Fruit fly (Drosophila melanogaster) whole organism, embryonic: ENCODE data around the gene CG7378.
A peak's percentile ranks its signal among the peaks of the same experiment; 100 is the strongest.

Experiments used
- Bgb ChIP-seq: fragments of 200-800 bp; sonication (Bioruptor generic); IDR thresholded peaks from 2 replicates; pipeline ENCODE4 v1.3.6; 2022; ENCODE audit warnings: missing biosample characterization, missing genetic modification characterization; ENCODE audit not compliant: partially characterized antibody
- CG10267 ChIP-seq: fragments of 200-800 bp; sonication (Bioruptor generic); optimal IDR thresholded peaks from 2 replicates; lab custom pipeline; 2018; ENCODE audit warnings: missing biosample characterization, mild to moderate bottlenecking, missing genetic modification characterization, moderate library complexity
- CG10654 ChIP-seq: fragments of 200-800 bp; sonication (Bioruptor generic); optimal IDR thresholded peaks from 2 replicates; lab custom pipeline; 2016; ENCODE audit warnings: missing biosample characterization, missing genetic modification characterization
- CG11085 ChIP-seq: fragments of 200-800 bp; sonication (Bioruptor generic); IDR thresholded peaks from 2 replicates; pipeline ENCODE4 v1.3.6; 2022; ENCODE audit warnings: missing biosample characterization, missing genetic modification characterization
- CG11456 ChIP-seq: fragments of 200-800 bp; sonication (Bioruptor generic); IDR thresholded peaks from 3 replicates; pipeline ENCODE4 v1.3.6; 2022; ENCODE audit warnings: missing biosample characterization, missing genetic modification characterization
- CG13287 ChIP-seq: fragments of 200-800 bp; sonication (Bioruptor generic); IDR thresholded peaks from 2 replicates; pipeline ENCODE4 v1.3.6; 2022; ENCODE audit warnings: missing biosample characterization, missing genetic modification characterization; ENCODE audit not compliant: partially characterized antibody
- CG14050 ChIP-seq: fragments of 200-800 bp; sonication (Bioruptor generic); IDR thresholded peaks from 3 replicates; pipeline ENCODE4 v1.3.6; 2022; ENCODE audit warnings: missing biosample characterization, missing genetic modification characterization
- CG14860 ChIP-seq: fragments of 200-800 bp; sonication (Bioruptor generic); IDR thresholded peaks from 3 replicates; pipeline ENCODE4 v1.3.6; 2022; ENCODE audit warnings: missing biosample characterization, missing genetic modification characterization; ENCODE audit not compliant: partially characterized antibody
- CG1529 ChIP-seq: fragments of 200-800 bp; sonication (Bioruptor generic); optimal IDR thresholded peaks from 3 replicates; lab custom pipeline; 2018; ENCODE audit warnings: missing biosample characterization, missing genetic modification characterization
- CG15601 ChIP-seq: fragments of 200-800 bp; sonication (Bioruptor generic); optimal IDR thresholded peaks from 3 replicates; lab custom pipeline; 2019; ENCODE audit warnings: missing biosample characterization, mild to moderate bottlenecking, missing genetic modification characterization, moderate library complexity
- CG1603 ChIP-seq: fragments of 200-800 bp; sonication (Bioruptor generic); optimal IDR thresholded peaks from 2 replicates; lab custom pipeline; 2019; ENCODE audit warnings: missing biosample characterization, mild to moderate bottlenecking, missing genetic modification characterization, moderate library complexity
- CG17186 ChIP-seq: fragments of 200-800 bp; sonication (Bioruptor generic); optimal IDR thresholded peaks from 3 replicates; lab custom pipeline; 2017; ENCODE audit warnings: missing biosample characterization, missing genetic modification reagents, missing genetic modification characterization
- CG17568 ChIP-seq: fragments of 200-800 bp; sonication (Bioruptor generic); optimal IDR thresholded peaks from 2 replicates; lab custom pipeline; 2018; ENCODE audit warnings: missing biosample characterization, mild to moderate bottlenecking, missing genetic modification characterization, moderate library complexity
- CG3407 ChIP-seq: fragments of 200-800 bp; sonication (Bioruptor generic); optimal IDR thresholded peaks from 2 replicates; lab custom pipeline; 2018; ENCODE audit warnings: missing biosample characterization, mild to moderate bottlenecking, missing genetic modification characterization
- CG34376 ChIP-seq: fragments of 200-800 bp; sonication (Bioruptor generic); optimal IDR thresholded peaks from 2 replicates; lab custom pipeline; 2018; ENCODE audit warnings: missing biosample characterization, mild to moderate bottlenecking, missing genetic modification characterization
- CG4424 ChIP-seq: fragments of 200-800 bp; sonication (Bioruptor generic); optimal IDR thresholded peaks from 3 replicates; lab custom pipeline; 2016; ENCODE audit warnings: missing biosample characterization, missing genetic modification characterization
- CG7556 ChIP-seq: fragments of 200-800 bp; sonication (Bioruptor generic); optimal IDR thresholded peaks from 2 replicates; lab custom pipeline; 2017; ENCODE audit warnings: missing biosample characterization, mild to moderate bottlenecking, missing genetic modification characterization
- CG8290 ChIP-seq, 3 experiments: fragments of 200-800 bp; sonication (Bioruptor generic); optimal IDR thresholded peaks; 2 replicates each; lab custom pipeline; 2016 to 2019; ENCODE audit warnings: missing biosample characterization in 3 of 3, missing genetic modification characterization in 3 of 3, mild to moderate bottlenecking in 2 of 3, moderate library complexity in 1 of 3
- D ChIP-seq, 2 experiments: fragments of 200-800 bp in 1 of 2; fragments of >200 bp in 1 of 2; sonication (Bioruptor generic) in 1 of 2; optimal IDR thresholded peaks; 2 replicates in 1 of 2; 3 replicates in 1 of 2; lab custom pipeline; 2017; ENCODE audit warnings: mild to moderate bottlenecking in 1 of 2, missing biosample characterization in 1 of 2, missing genetic modification characterization in 1 of 2, missing genetic modification reagents in 1 of 2
- D19A ChIP-seq: fragments of 200-800 bp; optimal IDR thresholded peaks from 3 replicates; lab custom pipeline; 2019; ENCODE audit warnings: missing biosample characterization, mild to moderate bottlenecking, missing genetic modification characterization, moderate library complexity
- Dll ChIP-seq: fragments of 200-800 bp; sonication (Bioruptor generic); IDR thresholded peaks from 4 replicates; pipeline ENCODE4 v1.3.6; 2022; ENCODE audit warnings: missing biosample characterization, missing genetic modification characterization; ENCODE audit not compliant: partially characterized antibody
- Jarid2 ChIP-seq: fragments of 200-800 bp; sonication (Bioruptor generic); optimal IDR thresholded peaks from 3 replicates; lab custom pipeline; 2017; ENCODE audit warnings: mild to moderate bottlenecking, missing biosample characterization, missing genetic modification reagents, missing genetic modification characterization
- Kr ChIP-seq: fragments of 200-800 bp; sonication (Bioruptor generic); optimal IDR thresholded peaks from 2 replicates; lab custom pipeline; 2017; ENCODE audit warnings: missing biosample characterization, mild to moderate bottlenecking, missing genetic modification characterization
- NfI ChIP-seq: fragments of 200-800 bp; sonication (Bioruptor generic); optimal IDR thresholded peaks from 3 replicates; lab custom pipeline; 2018; ENCODE audit warnings: missing biosample characterization, mild to moderate bottlenecking, missing genetic modification characterization, moderate library complexity
- Oaz ChIP-seq: fragments of 200-800 bp; sonication (Bioruptor generic); IDR thresholded peaks from 2 replicates; pipeline ENCODE4 v1.3.6; 2022; ENCODE audit warnings: missing biosample characterization, missing genetic modification characterization
- Opbp ChIP-seq: fragments of 200-800 bp; sonication (Bioruptor generic); IDR thresholded peaks from 3 replicates; pipeline ENCODE4 v1.3.6; 2022; ENCODE audit warnings: missing biosample characterization, missing genetic modification characterization; ENCODE audit not compliant: partially characterized antibody
- Scr ChIP-seq: fragments of 200-800 bp; sonication (Bioruptor generic); IDR thresholded peaks from 2 replicates; pipeline ENCODE4 v1.3.6; 2022; ENCODE audit warnings: missing biosample characterization, missing genetic modification characterization; ENCODE audit not compliant: partially characterized antibody
- Tbp ChIP-seq: fragments of >200 bp; optimal IDR thresholded peaks from 2 replicates; lab custom pipeline; 2018; ENCODE audit warnings: missing biosample characterization, missing genetic modification characterization
- bsh ChIP-seq, 2 experiments: fragments of 200-800 bp; sonication (Bioruptor generic); optimal IDR thresholded peaks; 2 replicates each; lab custom pipeline; 2017 to 2018; ENCODE audit warnings: mild to moderate bottlenecking in 2 of 2, missing biosample characterization in 2 of 2, missing genetic modification characterization in 2 of 2, moderate library complexity in 1 of 2
- chm ChIP-seq: fragments of 200-800 bp; sonication (Bioruptor generic); IDR thresholded peaks from 2 replicates; pipeline ENCODE4 v1.3.6; 2022; ENCODE audit warnings: missing biosample characterization, missing genetic modification characterization
- dan ChIP-seq: fragments of 200-800 bp; sonication (Bioruptor generic); IDR thresholded peaks from 2 replicates; pipeline ENCODE4 v1.3.6; 2022; ENCODE audit warnings: missing biosample characterization, missing genetic modification characterization
- dpn ChIP-seq, 2 experiments: fragments of 200-800 bp; sonication (Bioruptor generic); optimal IDR thresholded peaks; 3 replicates each; lab custom pipeline; 2016; ENCODE audit warnings: missing biosample characterization in 2 of 2, missing genetic modification characterization in 2 of 2
- gcm ChIP-seq: fragments of 200-800 bp; sonication (Bioruptor generic); optimal IDR thresholded peaks from 2 replicates; lab custom pipeline; 2019; ENCODE audit warnings: missing biosample characterization, mild to moderate bottlenecking, missing genetic modification characterization, moderate library complexity
- jumu ChIP-seq: fragments of 200-800 bp; sonication (Bioruptor generic); optimal IDR thresholded peaks from 3 replicates; lab custom pipeline; 2016; ENCODE audit warnings: missing biosample characterization, missing genetic modification characterization
- mld ChIP-seq: fragments of 200-800 bp; sonication (Bioruptor generic); IDR thresholded peaks from 3 replicates; pipeline ENCODE4 v1.3.6; 2022; ENCODE audit warnings: missing biosample characterization, missing genetic modification characterization; ENCODE audit not compliant: partially characterized antibody
- nau ChIP-seq: fragments of 200-800 bp; sonication (Bioruptor generic); optimal IDR thresholded peaks from 3 replicates; lab custom pipeline; 2017; ENCODE audit warnings: missing biosample characterization, mild to moderate bottlenecking, missing genetic modification characterization, missing genetic modification reagents
- onecut ChIP-seq: fragments of 200-800 bp; sonication (Bioruptor generic); IDR thresholded peaks from 2 replicates; pipeline ENCODE4 v1.3.6; 2022; ENCODE audit warnings: missing biosample characterization, missing genetic modification characterization
- org-1 ChIP-seq: fragments of 200-800 bp; sonication (Bioruptor generic); optimal IDR thresholded peaks from 2 replicates; lab custom pipeline; 2017; ENCODE audit warnings: missing biosample characterization, missing genetic modification characterization
- pho ChIP-seq: fragments of 200-800 bp; sonication (Bioruptor generic); optimal IDR thresholded peaks from 2 replicates; lab custom pipeline; 2016; ENCODE audit warnings: missing biosample characterization, missing genetic modification characterization
- prd ChIP-seq, 3 experiments: fragments of >200 bp in 2 of 3; fragments of 200-800 bp in 1 of 3; sonication (Bioruptor generic) in 1 of 3; optimal IDR thresholded peaks in 2 of 3; IDR thresholded peaks in 1 of 3; 2 replicates in 2 of 3; 3 replicates in 1 of 3; pipeline versions ENCODE4 v1.3.6 to Lab custom; 2017 to 2022; ENCODE audit warnings: missing biosample characterization in 1 of 3, missing genetic modification characterization in 1 of 3
- sc ChIP-seq, 3 experiments: fragments of >200 bp in 2 of 3; fragments of 200-800 bp in 1 of 3; sonication (Bioruptor generic) in 1 of 3; optimal IDR thresholded peaks; 2 replicates in 2 of 3; 3 replicates in 1 of 3; lab custom pipeline; 2017; ENCODE audit warnings: mild to moderate bottlenecking in 1 of 3, missing biosample characterization in 1 of 3, missing genetic modification characterization in 1 of 3, missing genetic modification reagents in 1 of 3
- seq ChIP-seq: fragments of 200-800 bp; sonication (Bioruptor generic); IDR thresholded peaks from 2 replicates; pipeline ENCODE4 v1.3.6; 2022; ENCODE audit warnings: missing biosample characterization, missing genetic modification characterization
- sisA ChIP-seq: fragments of 200-800 bp; sonication (Bioruptor generic); IDR thresholded peaks from 2 replicates; pipeline ENCODE4 v1.3.6; 2022; ENCODE audit warnings: missing biosample characterization, missing genetic modification characterization
- sob ChIP-seq: fragments of 200-800 bp; sonication (Bioruptor generic); IDR thresholded peaks from 2 replicates; pipeline ENCODE4 v1.3.6; 2022; ENCODE audit warnings: missing biosample characterization, missing genetic modification characterization
- ssp ChIP-seq: fragments of 200-800 bp; sonication (Bioruptor generic); IDR thresholded peaks from 2 replicates; pipeline ENCODE4 v1.3.6; 2022; ENCODE audit warnings: missing biosample characterization, missing genetic modification characterization
- sug ChIP-seq: fragments of 200-800 bp; optimal IDR thresholded peaks from 2 replicates; lab custom pipeline; 2019; ENCODE audit warnings: missing biosample characterization, mild to moderate bottlenecking, missing genetic modification characterization, moderate library complexity
- ttk ChIP-seq: fragments of 200-800 bp; sonication (Bioruptor generic); IDR thresholded peaks from 2 replicates; pipeline ENCODE4 v2.1.2; 2022; ENCODE audit warnings: missing biosample characterization, missing genetic modification characterization
- vnd ChIP-seq: fragments of 200-800 bp; sonication (Bioruptor generic); IDR thresholded peaks from 3 replicates; pipeline ENCODE4 v1.3.6; 2022; ENCODE audit warnings: missing biosample characterization, missing genetic modification characterization; ENCODE audit not compliant: partially characterized antibody

CG7378 gene

DNA sequence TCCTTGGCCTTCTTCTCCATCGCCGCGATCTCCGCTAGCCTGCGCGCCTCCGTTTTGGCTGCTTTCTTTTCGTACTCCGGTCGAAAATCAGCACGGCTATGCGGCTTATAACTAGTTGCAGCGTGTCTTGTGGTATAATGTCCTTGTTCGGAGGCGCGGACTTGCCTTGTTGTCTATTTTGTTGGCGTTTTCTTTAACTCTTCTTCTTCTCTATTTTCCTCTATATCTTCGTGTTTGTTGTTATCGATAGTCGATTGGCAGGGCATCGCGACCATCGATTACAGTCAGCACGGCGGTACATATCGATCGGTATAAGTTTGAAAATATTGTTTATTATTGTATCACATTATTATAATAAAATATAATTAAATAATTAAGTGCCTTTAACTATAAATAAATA is 6.8 kb upstream of the CG7378 start, which contains the start of gene Flacc (continued):
- TF ChIP-seq Opbp (GFP tag; lab: Robert Waterston, UW) = peak; percentile 82; the same call in 2 of the 3 replicates
- TF ChIP-seq Kr (GFP tag; lab: Kevin White, UChicago) = no peak
- no peak for TF ChIP-seq nau (GFP tag; lab: Kevin White, UChicago)
- no peak for TF ChIP-seq org-1
- TF ChIP-seq seq (GFP tag; lab: Robert Waterston, UW) = no peak
- no peak for TF ChIP-seq CG8290 (GFP tag; optimal IDR thresholded peaks at IDR 0.05; lab: Kevin White, UChicago)
- TF ChIP-seq CG8290 (tag; optimal IDR thresholded peaks at IDR 0.05; lab: Kevin White, UChicago) = no peak
- TF ChIP-seq sob (GFP tag; lab: Robert Waterston, UW) = no peak
- TF ChIP-seq CG14860 = peak; percentile 75
- TF ChIP-seq CG34376 (GFP tag; lab: Kevin White, UChicago) = no peak
- no peak for TF ChIP-seq CG15601
- TF ChIP-seq Oaz (GFP tag; lab: Robert Waterston, UW) = no peak
- TF ChIP-seq sisA = no peak
- no peak for TF ChIP-seq CG10654 (GFP tag; lab: Kevin White, UChicago)
- TF ChIP-seq Dll (GFP tag; lab: Robert Waterston, UW) = peak; percentile 88
- no peak for TF ChIP-seq ttk (GFP tag; lab: Robert Waterston, UW)
- no peak for TF ChIP-seq prd (optimal IDR thresholded peaks at IDR 0.05; lab: Kevin White, UChicago)
- no peak for TF ChIP-seq prd (GFP tag; IDR thresholded peaks at IDR 0.05; lab: Robert Waterston, UW)
- TF ChIP-seq Bgb (GFP tag; lab: Robert Waterston, UW) = peak; percentile 91
- no peak for TF ChIP-seq Jarid2 (GFP tag; lab: Kevin White, UChicago)
- no peak for TF ChIP-seq sc (optimal IDR thresholded peaks at IDR 0.05; lab: Kevin White, UChicago)
- no peak for TF ChIP-seq sc (GFP tag; optimal IDR thresholded peaks at IDR 0.05; lab: Kevin White, UChicago)
- TF ChIP-seq CG14050 (GFP tag; lab: Robert Waterston, UW) = no peak
- no peak for TF ChIP-seq CG4424
- no peak for TF ChIP-seq pho
- no peak for TF ChIP-seq D19A
- TF ChIP-seq CG17568 = no peak
- TF ChIP-seq CG11456 = no peak
- TF ChIP-seq chm (GFP tag; lab: Robert Waterston, UW) = no peak
- TF ChIP-seq dpn (GFP tag; optimal IDR thresholded peaks at IDR 0.05; lab: Kevin White, UChicago) = no peak
- no peak for TF ChIP-seq gcm (GFP tag; lab: Kevin White, UChicago)
- peak; percentile 86 for TF ChIP-seq mld (GFP tag; lab: Robert Waterston, UW)
- TF ChIP-seq Tbp = no peak
- peak; percentile 79 for TF ChIP-seq vnd (GFP tag; lab: Robert Waterston, UW)
- no peak for TF ChIP-seq bsh (GFP tag; optimal IDR thresholded peaks at IDR 0.05; lab: Kevin White, UChicago)
- TF ChIP-seq CG17186 (GFP tag; lab: Kevin White, UChicago) = no peak
- TF ChIP-seq CG1529 = no peak
- no peak for TF ChIP-seq jumu
- no peak for TF ChIP-seq ssp (GFP tag; lab: Robert Waterston, UW)
- peak; percentile 43 for TF ChIP-seq CG10267 (tag; lab: Kevin White, UChicago)
- no peak for TF ChIP-seq CG1603 (tag; lab: Kevin White, UChicago)
- no peak for TF ChIP-seq CG11085 (GFP tag; lab: Robert Waterston, UW)
- TF ChIP-seq sug (tag; lab: Kevin White, UChicago) = no peak
- TF ChIP-seq CG3407 (GFP tag; lab: Kevin White, UChicago) = no peak
- no peak for TF ChIP-seq NfI (GFP tag; lab: Kevin White, UChicago)
- peak; percentile 85 for TF ChIP-seq Scr
- TF ChIP-seq D (optimal IDR thresholded peaks at IDR 0.05; lab: Kevin White, UChicago) = no peak
- TF ChIP-seq D (GFP tag; optimal IDR thresholded peaks at IDR 0.05; lab: Kevin White, UChicago) = no peak
- TF ChIP-seq onecut (GFP tag; lab: Robert Waterston, UW) = no peak
- no peak for TF ChIP-seq CG7556 (GFP tag; lab: Kevin White, UChicago)
- peak; percentile 96 for TF ChIP-seq CG13287
- TF ChIP-seq dan (GFP tag; lab: Robert Waterston, UW) = no peak
